Fruit fly (Drosophila melanogaster) whole organism: Measurements from ENCODE around the gene CG5001.

ENCODE experiments used
- psq ChIP-seq: fragments of >200 bp; optimal IDR thresholded peaks from 2 replicates; lab custom pipeline; 2017
- usp ChIP-seq: fragments of >200 bp; optimal IDR thresholded peaks from 2 replicates; lab custom pipeline; 2017; ENCODE audit warnings: missing biosample characterization, missing genetic modification characterization, mixed read lengths

- TF ChIP-seq usp (no peak), psq (no peak)
Measured at dm6 chr2L:1185642-1186497, at the start of gene CG5001.
